Fruit fly (Drosophila melanogaster) whole organism, embryonic: ENCODE results near the gene CG14100.

Experiments
- Blimp-1 ChIP-seq: fragments of 200-800 bp; sonication (Bioruptor generic); optimal IDR thresholded peaks from 3 replicates; lab custom pipeline; 2018; ENCODE audit warnings: missing biosample characterization, missing genetic modification characterization, mild to moderate bottlenecking, moderate library complexity, missing genetic modification reagents
- CG10543 ChIP-seq: fragments of 200-800 bp; sonication (Bioruptor generic); optimal IDR thresholded peaks from 3 replicates; lab custom pipeline; 2017; ENCODE audit warnings: missing biosample characterization, mild to moderate bottlenecking, missing genetic modification characterization, moderate library complexity
- CG11085 ChIP-seq: fragments of 200-800 bp; sonication (Bioruptor generic); IDR thresholded peaks from 2 replicates; pipeline ENCODE4 v1.3.6; 2022; ENCODE audit warnings: missing biosample characterization, missing genetic modification characterization
- CG11695 ChIP-seq: fragments of 200-800 bp; sonication (Bioruptor generic); IDR thresholded peaks from 3 replicates; pipeline ENCODE4 v1.3.6; 2022; ENCODE audit warnings: missing biosample characterization, missing genetic modification characterization
- CG12236 ChIP-seq: fragments of 200-800 bp; sonication (Bioruptor generic); optimal IDR thresholded peaks from 2 replicates; lab custom pipeline; 2016; ENCODE audit warnings: missing biosample characterization, missing genetic modification characterization
- CG12942 ChIP-seq: fragments of 200-800 bp; sonication (Bioruptor generic); optimal IDR thresholded peaks from 3 replicates; lab custom pipeline; 2016; ENCODE audit warnings: missing biosample characterization, missing genetic modification characterization
- CG13296 ChIP-seq: fragments of 200-800 bp; sonication (Bioruptor generic); optimal IDR thresholded peaks from 3 replicates; lab custom pipeline; 2018; ENCODE audit warnings: missing biosample characterization, mild to moderate bottlenecking, missing genetic modification characterization
- CG13775 ChIP-seq: fragments of 200-800 bp; sonication (Bioruptor generic); optimal IDR thresholded peaks from 3 replicates; lab custom pipeline; 2017; ENCODE audit warnings: missing biosample characterization, mild to moderate bottlenecking, missing genetic modification characterization
- CG15011 ChIP-seq: fragments of 200-800 bp; sonication (Bioruptor generic); optimal IDR thresholded peaks from 3 replicates; lab custom pipeline; 2018; ENCODE audit warnings: missing biosample characterization, mild to moderate bottlenecking, missing genetic modification characterization
- CG17359 ChIP-seq: fragments of 200-800 bp; sonication (Bioruptor generic); optimal IDR thresholded peaks from 3 replicates; lab custom pipeline; 2018; ENCODE audit warnings: missing biosample characterization, mild to moderate bottlenecking, missing genetic modification characterization, moderate library complexity
- CG17385 ChIP-seq: fragments of 200-800 bp; sonication (Bioruptor generic); optimal IDR thresholded peaks from 3 replicates; lab custom pipeline; 2018; ENCODE audit warnings: missing biosample characterization, mild to moderate bottlenecking, missing genetic modification characterization
- CG32772 ChIP-seq: fragments of 200-800 bp; sonication (Bioruptor generic); IDR thresholded peaks from 2 replicates; pipeline ENCODE4 v1.3.6; 2022; ENCODE audit warnings: missing biosample characterization, missing genetic modification characterization
- CG3281 ChIP-seq: fragments of 200-800 bp; sonication (Bioruptor generic); optimal IDR thresholded peaks from 3 replicates; lab custom pipeline; 2017; ENCODE audit warnings: missing biosample characterization, mild to moderate bottlenecking, missing genetic modification characterization
- CG34422 ChIP-seq: fragments of 200-800 bp; sonication (Bioruptor generic); IDR thresholded peaks from 3 replicates; pipeline ENCODE4 v1.3.6; 2022; ENCODE audit warnings: missing biosample characterization, missing genetic modification characterization
- CG3847 ChIP-seq: fragments of 200-800 bp; sonication (Bioruptor generic); IDR thresholded peaks from 2 replicates; pipeline ENCODE4 v1.3.6; 2022; ENCODE audit warnings: missing biosample characterization, missing genetic modification characterization
- CG4730 ChIP-seq: fragments of 200-800 bp; sonication (Bioruptor generic); IDR thresholded peaks from 2 replicates; pipeline ENCODE4 v1.3.6; 2022; ENCODE audit warnings: missing biosample characterization, missing genetic modification characterization
- CG4820 ChIP-seq: fragments of 200-800 bp; sonication (Bioruptor generic); optimal IDR thresholded peaks from 3 replicates; lab custom pipeline; 2016; ENCODE audit warnings: missing biosample characterization, missing genetic modification characterization
- CG6254 ChIP-seq: fragments of 200-800 bp; sonication (Bioruptor generic); optimal IDR thresholded peaks from 3 replicates; lab custom pipeline; 2017; ENCODE audit warnings: mild to moderate bottlenecking, missing biosample characterization, missing genetic modification reagents, missing genetic modification characterization
- CG6683 ChIP-seq: fragments of 200-800 bp; sonication (Bioruptor generic); optimal IDR thresholded peaks from 2 replicates; lab custom pipeline; 2017; ENCODE audit warnings: missing biosample characterization, mild to moderate bottlenecking, missing genetic modification characterization, missing genetic modification reagents
- CG7271 ChIP-seq: fragments of 200-800 bp; sonication (Bioruptor generic); optimal IDR thresholded peaks from 2 replicates; lab custom pipeline; 2018; ENCODE audit warnings: missing biosample characterization, mild to moderate bottlenecking, missing genetic modification characterization, moderate library complexity
- CG7357 ChIP-seq: fragments of 200-800 bp; sonication (Bioruptor generic); IDR thresholded peaks from 3 replicates; pipeline ENCODE4 v1.3.6; 2022; ENCODE audit warnings: missing biosample characterization, missing genetic modification characterization
- CG8924 ChIP-seq: fragments of 200-800 bp; optimal IDR thresholded peaks from 3 replicates; lab custom pipeline; 2019; ENCODE audit warnings: missing biosample characterization, mild to moderate bottlenecking, missing genetic modification characterization, moderate library complexity
- CG9797 ChIP-seq: fragments of 200-800 bp; sonication (Bioruptor generic); optimal IDR thresholded peaks from 3 replicates; lab custom pipeline; 2018; ENCODE audit warnings: missing biosample characterization, mild to moderate bottlenecking, missing genetic modification characterization
- Mrtf ChIP-seq: fragments of 200-800 bp; sonication (Bioruptor generic); IDR thresholded peaks from 3 replicates; pipeline ENCODE4 v1.3.6; 2022; ENCODE audit warnings: missing biosample characterization, missing genetic modification characterization
- Nf-YC ChIP-seq: fragments of 200-800 bp; optimal IDR thresholded peaks from 3 replicates; lab custom pipeline; 2019; ENCODE audit warnings: missing biosample characterization, mild to moderate bottlenecking, missing genetic modification characterization, moderate library complexity
- Rfx ChIP-seq: fragments of 200-800 bp; sonication (Bioruptor generic); IDR thresholded peaks from 2 replicates; pipeline ENCODE4 v1.3.6; 2022; ENCODE audit warnings: missing biosample characterization, missing genetic modification characterization
- TFAM ChIP-seq: fragments of 200-800 bp; sonication (Bioruptor generic); optimal IDR thresholded peaks from 2 replicates; lab custom pipeline; 2017; ENCODE audit warnings: missing biosample characterization, missing genetic modification characterization, inconsistent platforms
- cas ChIP-seq: fragments of 200-800 bp; sonication (Bioruptor generic); IDR thresholded peaks from 2 replicates; pipeline ENCODE4 v1.3.6; 2022; ENCODE audit warnings: missing biosample characterization, missing genetic modification characterization
- chinmo ChIP-seq: fragments of 200-800 bp; sonication (Bioruptor generic); IDR thresholded peaks from 4 replicates; pipeline ENCODE4 v1.3.6; 2022; ENCODE audit warnings: missing biosample characterization, missing genetic modification characterization; ENCODE audit not compliant: partially characterized antibody
- crol ChIP-seq: fragments of 200-800 bp; sonication (Bioruptor generic); IDR thresholded peaks from 2 replicates; pipeline ENCODE4 v1.3.6; 2022; ENCODE audit warnings: missing biosample characterization, missing genetic modification characterization
- dm ChIP-seq: fragments of 200-800 bp; sonication (Bioruptor generic); optimal IDR thresholded peaks from 3 replicates; lab custom pipeline; 2016; ENCODE audit warnings: missing biosample characterization, missing genetic modification characterization
- dpn ChIP-seq, 2 experiments: fragments of 200-800 bp; sonication (Bioruptor generic); optimal IDR thresholded peaks; 3 replicates each; lab custom pipeline; 2016; ENCODE audit warnings: missing biosample characterization in 2 of 2, missing genetic modification characterization in 2 of 2
- fd3F ChIP-seq: fragments of 200-800 bp; sonication (Bioruptor generic); optimal IDR thresholded peaks from 2 replicates; lab custom pipeline; 2018; ENCODE audit warnings: missing biosample characterization, mild to moderate bottlenecking, missing genetic modification characterization, moderate library complexity
- gfzf ChIP-seq: fragments of 200-800 bp; sonication (Bioruptor generic); optimal IDR thresholded peaks from 2 replicates; lab custom pipeline; 2016; ENCODE audit warnings: missing biosample characterization, mild to moderate bottlenecking, missing genetic modification characterization, moderate library complexity
- grn ChIP-seq: fragments of 200-800 bp; sonication (Bioruptor generic); optimal IDR thresholded peaks from 3 replicates; lab custom pipeline; 2017; ENCODE audit warnings: missing biosample characterization, missing genetic modification characterization
- gsb-n ChIP-seq: fragments of 200-800 bp; sonication (Bioruptor generic); optimal IDR thresholded peaks from 3 replicates; lab custom pipeline; 2018; ENCODE audit warnings: missing biosample characterization, mild to moderate bottlenecking, missing genetic modification characterization
- lilli ChIP-seq: fragments of 200-800 bp; sonication (Bioruptor generic); optimal IDR thresholded peaks from 3 replicates; lab custom pipeline; 2016; ENCODE audit warnings: missing biosample characterization, missing genetic modification characterization
- oc ChIP-seq: fragments of 200-800 bp; sonication (Bioruptor generic); optimal IDR thresholded peaks from 2 replicates; lab custom pipeline; 2018; ENCODE audit warnings: missing biosample characterization, mild to moderate bottlenecking, missing genetic modification characterization, moderate library complexity
- odd ChIP-seq: fragments of 200-800 bp; sonication (Bioruptor generic); optimal IDR thresholded peaks from 2 replicates; lab custom pipeline; 2017; ENCODE audit warnings: missing biosample characterization, mild to moderate bottlenecking, missing genetic modification characterization
- peb ChIP-seq: fragments of 200-800 bp; sonication (Bioruptor generic); IDR thresholded peaks from 2 replicates; pipeline ENCODE4 v1.3.6; 2022; ENCODE audit warnings: missing biosample characterization, missing genetic modification characterization
- pita ChIP-seq: fragments of 200-800 bp; sonication (Bioruptor generic); optimal IDR thresholded peaks from 2 replicates; lab custom pipeline; 2017; ENCODE audit warnings: missing biosample characterization, mild to moderate bottlenecking, missing genetic modification characterization
- ranshi ChIP-seq: fragments of 200-800 bp; sonication (Bioruptor generic); IDR thresholded peaks from 2 replicates; pipeline ENCODE4 v1.3.6; 2022; ENCODE audit warnings: missing biosample characterization, missing genetic modification characterization
- sim ChIP-seq: fragments of 200-800 bp; sonication (Bioruptor generic); IDR thresholded peaks from 2 replicates; pipeline ENCODE4 v1.3.6; 2022; ENCODE audit warnings: missing biosample characterization, missing genetic modification characterization
- slou ChIP-seq: fragments of 200-800 bp; sonication (Bioruptor generic); optimal IDR thresholded peaks from 3 replicates; lab custom pipeline; 2016; ENCODE audit warnings: missing biosample characterization, missing genetic modification characterization
- sna ChIP-seq: fragments of 200-800 bp; sonication (Bioruptor generic); IDR thresholded peaks from 2 replicates; pipeline ENCODE4 v1.3.6; 2022; ENCODE audit warnings: missing biosample characterization, missing genetic modification characterization; ENCODE audit not compliant: partially characterized antibody
- tio ChIP-seq: fragments of 200-800 bp; sonication (Bioruptor generic); optimal IDR thresholded peaks from 2 replicates; lab custom pipeline; 2017; ENCODE audit warnings: missing biosample characterization, missing genetic modification characterization, inconsistent platforms
- tll ChIP-seq, 2 experiments: fragments of 200-800 bp in 1 of 2; fragments of >200 bp in 1 of 2; sonication (Bioruptor generic) in 1 of 2; optimal IDR thresholded peaks; 2 replicates each; lab custom pipeline; 2017 to 2019; ENCODE audit warnings: missing biosample characterization in 2 of 2, missing genetic modification characterization in 2 of 2, mild to moderate bottlenecking in 1 of 2, moderate library complexity in 1 of 2
- trem ChIP-seq: fragments of 200-800 bp; optimal IDR thresholded peaks from 3 replicates; lab custom pipeline; 2019; ENCODE audit warnings: missing biosample characterization, mild to moderate bottlenecking, missing genetic modification characterization, moderate library complexity
- wdn ChIP-seq: fragments of 200-800 bp; sonication (Bioruptor generic); IDR thresholded peaks from 2 replicates; pipeline ENCODE4 v1.3.6; 2022; ENCODE audit warnings: missing biosample characterization, missing genetic modification characterization

CG14100 gene

DNA sequence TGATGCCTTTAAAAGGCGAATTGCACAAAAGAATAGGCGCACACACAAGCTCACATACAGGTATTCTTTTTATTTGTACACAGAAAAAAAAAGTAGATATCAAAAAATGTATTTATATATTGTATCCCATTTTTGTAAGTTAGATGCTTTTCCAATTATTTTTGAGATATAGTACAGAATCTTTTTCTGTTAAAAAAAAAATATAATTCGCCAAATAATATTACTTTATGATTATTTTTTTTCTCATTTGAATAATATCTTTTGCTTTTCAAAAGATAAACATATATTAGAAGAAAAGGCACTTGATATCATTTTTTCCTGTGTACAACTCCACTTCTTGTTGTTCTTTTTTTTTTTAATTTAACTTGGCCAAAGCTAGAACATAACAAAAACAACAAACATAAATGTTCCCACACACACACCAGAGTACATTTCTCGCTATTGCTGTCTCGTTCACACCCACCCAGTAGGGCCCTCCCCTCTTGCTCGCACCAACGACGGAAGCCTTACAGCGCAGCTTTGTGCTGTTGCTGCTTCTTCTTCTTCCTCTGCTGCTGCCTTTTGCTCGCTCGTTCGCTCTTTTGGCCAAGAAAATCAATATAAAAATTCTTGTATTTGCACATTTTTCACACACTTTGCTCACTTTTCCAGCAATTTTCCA lies 44.6 kb upstream of the CG14100 start (continued):
- TF ChIP-seq tll (GFP tag; optimal IDR thresholded peaks at IDR 0.05; lab: Kevin White, UChicago): no peak
- TF ChIP-seq CG32772 (GFP tag; lab: Robert Waterston, UW): peak; percentile 73
- TF ChIP-seq Blimp-1 (GFP tag; lab: Kevin White, UChicago): peak; percentile 90
- peak; percentile 58; the same call in 1 of the 2 replicates for TF ChIP-seq CG3847 (GFP tag; lab: Robert Waterston, UW)
- peak; percentile 30 for TF ChIP-seq CG13775 (GFP tag; lab: Kevin White, UChicago)
- TF ChIP-seq Nf-YC (tag; lab: Kevin White, UChicago): peak; percentile 35
- peak; percentile 17 for TF ChIP-seq odd (GFP tag; lab: Kevin White, UChicago)
- peak; percentile 67 for TF ChIP-seq sim (GFP tag; lab: Robert Waterston, UW)
- peak; percentile 1 for TF ChIP-seq CG12942 (GFP tag; lab: Kevin White, UChicago)
- TF ChIP-seq CG13296 (GFP tag; lab: Kevin White, UChicago): peak; percentile 81
- peak; percentile 48 for TF ChIP-seq CG10543 (GFP tag; lab: Kevin White, UChicago)
- peak; percentile 63 for TF ChIP-seq trem (tag; lab: Kevin White, UChicago)
- peak; percentile 35; the same call in 1 of the 2 replicates for TF ChIP-seq peb (GFP tag; lab: Robert Waterston, UW)
- TF ChIP-seq chinmo: peak; percentile 74; the same call in 1 of the 4 replicates
- peak; percentile 29; the same call in 1 of the 2 replicates for TF ChIP-seq wdn (GFP tag; lab: Robert Waterston, UW)
- peak; percentile 82 for TF ChIP-seq CG7271
- TF ChIP-seq CG6254 (GFP tag; lab: Kevin White, UChicago): peak; percentile 48
- peak; percentile 62 for TF ChIP-seq CG15011 (GFP tag; lab: Kevin White, UChicago)
- TF ChIP-seq tio: peak; percentile 40
- TF ChIP-seq CG3281 (GFP tag; lab: Kevin White, UChicago): peak; percentile 77
- peak; percentile 56 for TF ChIP-seq CG4820 (GFP tag; lab: Kevin White, UChicago)
- no peak for TF ChIP-seq oc (tag; lab: Kevin White, UChicago)
- no peak for TF ChIP-seq sna (GFP tag; lab: Robert Waterston, UW)
- peak; percentile 75; the same call in 2 of the 3 replicates for TF ChIP-seq CG7357 (GFP tag; lab: Robert Waterston, UW)
- no peak for TF ChIP-seq CG12236
- peak; percentile 87; the same call in 1 of the 2 replicates for TF ChIP-seq ranshi (GFP tag; lab: Robert Waterston, UW)
- peak; percentile 14 to 57 for TF ChIP-seq dpn (GFP tag; optimal IDR thresholded peaks at IDR 0.05; lab: Kevin White, UChicago)
- TF ChIP-seq CG6683 (GFP tag; lab: Kevin White, UChicago): peak; percentile 66
- TF ChIP-seq cas (GFP tag; lab: Robert Waterston, UW): peak; percentile 59; the same call in 1 of the 2 replicates
- peak; percentile 43; the same call in 1 of the 3 replicates for TF ChIP-seq Mrtf
- TF ChIP-seq grn: no peak
- peak; percentile 70 for TF ChIP-seq slou (GFP tag; lab: Kevin White, UChicago)
- peak; percentile 74 for TF ChIP-seq CG4730 (GFP tag; lab: Robert Waterston, UW)
- peak; percentile 80 for TF ChIP-seq CG17359 (tag; lab: Kevin White, UChicago)
- peak; percentile 60 for TF ChIP-seq CG8924 (tag; lab: Kevin White, UChicago)
- peak; percentile 62 for TF ChIP-seq fd3F (GFP tag; lab: Kevin White, UChicago)
- TF ChIP-seq TFAM (GFP tag; lab: Kevin White, UChicago): no peak
- TF ChIP-seq crol (GFP tag; lab: Robert Waterston, UW): peak; percentile 63
- TF ChIP-seq pita (GFP tag; lab: Kevin White, UChicago): no peak
- no peak for TF ChIP-seq dm (GFP tag; lab: Kevin White, UChicago)
- peak; percentile 83 for TF ChIP-seq gsb-n (tag; lab: Kevin White, UChicago)
- TF ChIP-seq Rfx (GFP tag; lab: Robert Waterston, UW): peak; percentile 78
- TF ChIP-seq lilli (GFP tag; lab: Kevin White, UChicago): no peak
- peak; percentile 67; the same call in 1 of the 2 replicates for TF ChIP-seq CG11085
- TF ChIP-seq CG17385 (GFP tag; lab: Kevin White, UChicago): peak; percentile 93
- TF ChIP-seq CG9797: no peak
- TF ChIP-seq CG11695 (GFP tag; lab: Robert Waterston, UW): peak; percentile 91
- TF ChIP-seq gfzf (GFP tag; lab: Kevin White, UChicago): no peak
- TF ChIP-seq CG34422 (GFP tag; lab: Robert Waterston, UW): 0 out of 3 replicates have a peak, but pooled peaks have one; percentile 62
